Fruit fly (Drosophila melanogaster) whole organism, prepupa: ENCODE measurements around the gene CG2157.
A peak's percentile ranks its signal among the peaks of the same experiment; 100 is the strongest.

Experiments
- Blimp-1 ChIP-seq: fragments of 200-800 bp; sonication (Bioruptor generic); optimal IDR thresholded peaks from 3 replicates; lab custom pipeline; 2017; ENCODE audit warnings: missing biosample characterization, missing genetic modification characterization, mild to moderate bottlenecking, moderate library complexity, missing genetic modification reagents
- CG10631 ChIP-seq: fragments of 200-800 bp; sonication (Bioruptor generic); optimal IDR thresholded peaks from 2 replicates; lab custom pipeline; 2016; ENCODE audit warnings: missing biosample characterization, missing genetic modification characterization
- CG10669 ChIP-seq: fragments of 200-800 bp; sonication (Bioruptor generic); optimal IDR thresholded peaks from 3 replicates; lab custom pipeline; 2018; ENCODE audit warnings: missing biosample characterization, mild to moderate bottlenecking, missing genetic modification characterization, moderate library complexity
- CG11294 ChIP-seq: fragments of 200-800 bp; sonication (Bioruptor generic); IDR thresholded peaks from 2 replicates; pipeline ENCODE4 v1.3.6; 2022; ENCODE audit warnings: missing biosample characterization, missing genetic modification characterization
- CG11762 ChIP-seq: fragments of 200-800 bp; sonication (Bioruptor generic); optimal IDR thresholded peaks from 3 replicates; lab custom pipeline; 2016; ENCODE audit warnings: missing biosample characterization, missing genetic modification characterization; ENCODE audit not compliant: insufficient read depth
- CG11902 ChIP-seq: fragments of 200-800 bp; sonication (Bioruptor generic); optimal IDR thresholded peaks from 3 replicates; lab custom pipeline; 2016; ENCODE audit warnings: missing biosample characterization, missing genetic modification characterization
- CG15336 ChIP-seq: fragments of 200-800 bp; sonication (Bioruptor generic); IDR thresholded peaks from 2 replicates; pipeline ENCODE4 v1.3.6; 2022; ENCODE audit warnings: missing biosample characterization, missing genetic modification characterization
- CG1621 ChIP-seq: fragments of 200-800 bp; sonication (Bioruptor generic); optimal IDR thresholded peaks from 3 replicates; lab custom pipeline; 2018; ENCODE audit warnings: missing biosample characterization, mild to moderate bottlenecking, missing genetic modification characterization
- CG16779 ChIP-seq: fragments of 200-800 bp; sonication (Bioruptor generic); optimal IDR thresholded peaks from 3 replicates; lab custom pipeline; 2017; ENCODE audit warnings: missing biosample characterization, mild to moderate bottlenecking, missing genetic modification characterization
- CG3032 ChIP-seq: fragments of 200-800 bp; optimal IDR thresholded peaks from 2 replicates; lab custom pipeline; 2019; ENCODE audit warnings: missing biosample characterization, mild to moderate bottlenecking, missing genetic modification characterization, moderate library complexity
- CG31627 ChIP-seq: fragments of 200-800 bp; sonication (Bioruptor generic); optimal IDR thresholded peaks from 3 replicates; lab custom pipeline; 2016; ENCODE audit warnings: missing biosample characterization, missing genetic modification characterization
- CG32006 ChIP-seq: fragments of 200-800 bp; sonication (Bioruptor generic); optimal IDR thresholded peaks from 3 replicates; lab custom pipeline; 2017; ENCODE audit warnings: missing biosample characterization, mild to moderate bottlenecking, missing genetic modification characterization
- CG3919 ChIP-seq: fragments of 200-800 bp; sonication (Bioruptor generic); optimal IDR thresholded peaks from 3 replicates; lab custom pipeline; 2016; ENCODE audit warnings: missing biosample characterization, missing genetic modification characterization
- CG4318 ChIP-seq: fragments of 200-800 bp; sonication (Bioruptor generic); optimal IDR thresholded peaks from 3 replicates; lab custom pipeline; 2017; ENCODE audit warnings: missing biosample characterization, mild to moderate bottlenecking, missing genetic modification characterization
- CG6163 ChIP-seq: fragments of 200-800 bp; sonication (Bioruptor generic); IDR thresholded peaks from 3 replicates; pipeline ENCODE4 v1.3.6; 2022; ENCODE audit warnings: missing biosample characterization, missing genetic modification characterization
- CG6792 ChIP-seq: fragments of 200-800 bp; sonication (Bioruptor generic); optimal IDR thresholded peaks from 3 replicates; lab custom pipeline; 2016; ENCODE audit warnings: missing biosample characterization, missing genetic modification characterization
- CG6808 ChIP-seq: fragments of 200-800 bp; sonication (Bioruptor generic); optimal IDR thresholded peaks from 3 replicates; lab custom pipeline; 2017; ENCODE audit warnings: missing biosample characterization, missing genetic modification characterization, mild to moderate bottlenecking, moderate library complexity, missing genetic modification reagents
- CG6854 ChIP-seq: fragments of 200-800 bp; sonication (Bioruptor generic); optimal IDR thresholded peaks from 2 replicates; lab custom pipeline; 2017; ENCODE audit warnings: missing biosample characterization, mild to moderate bottlenecking, missing genetic modification characterization
- CG7368 ChIP-seq: fragments of 200-800 bp; sonication (Bioruptor generic); optimal IDR thresholded peaks from 3 replicates; lab custom pipeline; 2016; ENCODE audit warnings: missing biosample characterization, missing genetic modification characterization
- CG8119 ChIP-seq: fragments of 200-800 bp; sonication (Bioruptor generic); IDR thresholded peaks from 3 replicates; pipeline ENCODE4 v1.3.6; 2022; ENCODE audit warnings: missing biosample characterization, missing genetic modification characterization
- Eip75B ChIP-seq: fragments of 200-800 bp; sonication (Bioruptor generic); optimal IDR thresholded peaks from 3 replicates; lab custom pipeline; 2016; ENCODE audit warnings: missing biosample characterization, missing genetic modification characterization
- Eip78C ChIP-seq: fragments of 200-800 bp; sonication (Bioruptor generic); peaks from one replicate; lab custom pipeline; 2016; ENCODE audit warnings: missing biosample characterization, missing genetic modification characterization
- Eip93F ChIP-seq: fragments of 200-800 bp; sonication (Bioruptor generic); optimal IDR thresholded peaks from 2 replicates; lab custom pipeline; 2016; ENCODE audit warnings: missing biosample characterization, mild to moderate bottlenecking, missing genetic modification characterization
- Ets21C ChIP-seq: fragments of 200-800 bp; sonication (Bioruptor generic); optimal IDR thresholded peaks from 3 replicates; lab custom pipeline; 2016; ENCODE audit warnings: missing biosample characterization, missing genetic modification characterization
- Gug ChIP-seq: fragments of 200-800 bp; sonication (Bioruptor generic); IDR thresholded peaks from 2 replicates; pipeline ENCODE4 v1.3.6; 2022; ENCODE audit warnings: missing biosample characterization, missing genetic modification characterization
- Hr38 ChIP-seq: sonication (Bioruptor generic); optimal IDR thresholded peaks from 2 replicates; lab custom pipeline; 2016; ENCODE audit warnings: missing biosample characterization, missing genetic modification characterization
- Hr4 ChIP-seq: fragments of 200-800 bp; sonication (Bioruptor generic); optimal IDR thresholded peaks from 3 replicates; lab custom pipeline; 2016; ENCODE audit warnings: missing biosample characterization, missing genetic modification characterization
- Lpt ChIP-seq: fragments of 200-800 bp; sonication (Bioruptor generic); optimal IDR thresholded peaks from 3 replicates; lab custom pipeline; 2016; ENCODE audit warnings: missing biosample characterization, missing genetic modification characterization
- Smox ChIP-seq: fragments of 200-800 bp; sonication (Bioruptor generic); optimal IDR thresholded peaks from 3 replicates; lab custom pipeline; 2016; ENCODE audit warnings: missing biosample characterization, missing genetic modification characterization
- Sox102F ChIP-seq: fragments of 200-800 bp; sonication (Bioruptor generic); optimal IDR thresholded peaks from 2 replicates; lab custom pipeline; 2016; ENCODE audit warnings: missing biosample characterization, mild to moderate bottlenecking, missing genetic modification characterization
- Sox14 ChIP-seq: fragments of 200-800 bp; sonication (Bioruptor generic); optimal IDR thresholded peaks from 3 replicates; lab custom pipeline; 2016; ENCODE audit warnings: missing biosample characterization, missing genetic modification characterization
- Sox15 ChIP-seq: fragments of 200-800 bp; sonication (Bioruptor generic); optimal IDR thresholded peaks from 3 replicates; lab custom pipeline; 2016; ENCODE audit warnings: missing biosample characterization, missing genetic modification characterization
- achi ChIP-seq: fragments of 200-800 bp; sonication (Bioruptor generic); optimal IDR thresholded peaks from 3 replicates; lab custom pipeline; 2016; ENCODE audit warnings: missing biosample characterization, missing genetic modification characterization
- acj6 ChIP-seq: fragments of 200-800 bp; sonication (Bioruptor generic); optimal IDR thresholded peaks from 3 replicates; lab custom pipeline; 2016; ENCODE audit warnings: missing biosample characterization, missing genetic modification characterization
- cyc ChIP-seq: fragments of 200-800 bp; sonication (Bioruptor generic); optimal IDR thresholded peaks from 3 replicates; lab custom pipeline; 2016; ENCODE audit warnings: missing biosample characterization, missing genetic modification characterization
- dsx ChIP-seq: fragments of 200-800 bp; optimal IDR thresholded peaks from 3 replicates; lab custom pipeline; 2019; ENCODE audit warnings: missing biosample characterization, mild to moderate bottlenecking, missing genetic modification characterization, moderate library complexity; ENCODE audit not compliant: poor library complexity, severe bottlenecking
- eg ChIP-seq: fragments of 200-800 bp; sonication (Bioruptor generic); IDR thresholded peaks from 3 replicates; pipeline ENCODE4 v1.3.6; 2022; ENCODE audit warnings: missing biosample characterization, missing genetic modification characterization
- esn ChIP-seq: fragments of 200-800 bp; sonication (Bioruptor generic); optimal IDR thresholded peaks from 2 replicates; lab custom pipeline; 2016; ENCODE audit warnings: missing biosample characterization, mild to moderate bottlenecking, missing genetic modification characterization, moderate library complexity
- fd85E ChIP-seq: fragments of 200-800 bp; sonication (Bioruptor generic); optimal IDR thresholded peaks from 3 replicates; lab custom pipeline; 2016; ENCODE audit warnings: missing biosample characterization, missing genetic modification characterization
- fkh ChIP-seq: fragments of 200-800 bp; sonication (Bioruptor generic); optimal IDR thresholded peaks from 3 replicates; lab custom pipeline; 2017; ENCODE audit warnings: missing biosample characterization, mild to moderate bottlenecking, missing genetic modification characterization, moderate library complexity
- lz ChIP-seq: fragments of 200-800 bp; sonication (Bioruptor generic); optimal IDR thresholded peaks from 3 replicates; lab custom pipeline; 2016; ENCODE audit warnings: missing biosample characterization, missing genetic modification characterization
- net ChIP-seq: fragments of 200-800 bp; sonication (Bioruptor generic); optimal IDR thresholded peaks from 3 replicates; lab custom pipeline; 2016; ENCODE audit warnings: missing biosample characterization, missing genetic modification characterization
- pdm3 ChIP-seq: fragments of 200-800 bp; sonication (Bioruptor generic); optimal IDR thresholded peaks from 3 replicates; lab custom pipeline; 2016; ENCODE audit warnings: missing biosample characterization, missing genetic modification characterization
- salr ChIP-seq, 2 experiments: fragments of 200-800 bp; sonication (Bioruptor generic); optimal IDR thresholded peaks; 3 replicates each; lab custom pipeline; 2016 to 2018; ENCODE audit warnings: missing biosample characterization in 2 of 2, missing genetic modification characterization in 2 of 2, mild to moderate bottlenecking in 1 of 2
- spab ChIP-seq: fragments of 200-800 bp; sonication (Bioruptor generic); optimal IDR thresholded peaks from 2 replicates; lab custom pipeline; 2017; ENCODE audit warnings: missing biosample characterization, mild to moderate bottlenecking, missing genetic modification characterization, missing genetic modification reagents
- ss ChIP-seq, 2 experiments: fragments of 200-800 bp; sonication (Bioruptor generic); optimal IDR thresholded peaks; 2 replicates in 1 of 2; 3 replicates in 1 of 2; lab custom pipeline; 2017 to 2018; ENCODE audit warnings: mild to moderate bottlenecking in 2 of 2, missing biosample characterization in 2 of 2, missing genetic modification characterization in 2 of 2, moderate library complexity in 1 of 2
- svp ChIP-seq: fragments of 200-800 bp; sonication (Bioruptor generic); peaks from one replicate; lab custom pipeline; 2016; ENCODE audit warnings: missing biosample characterization, missing genetic modification characterization
- vri ChIP-seq: fragments of 200-800 bp; sonication (Bioruptor generic); optimal IDR thresholded peaks from 3 replicates; lab custom pipeline; 2016; ENCODE audit warnings: missing biosample characterization, mild to moderate bottlenecking, missing genetic modification characterization

CG2157 gene

dm6 chrX:10827301-10827700 is 41.8 kb upstream of the CG2157 start (continued):
- TF ChIP-seq achi (GFP tag; lab: Kevin White, UChicago) (peak; percentile 35), CG6808 (GFP tag; lab: Kevin White, UChicago) (peak; percentile 3), esn (peak; percentile 51), CG3919 (GFP tag; lab: Kevin White, UChicago) (no peak), CG6854 (GFP tag; lab: Kevin White, UChicago) (no peak), Smox (GFP tag; lab: Kevin White, UChicago) (no peak), net (GFP tag; lab: Kevin White, UChicago) (no peak), eg (GFP tag; lab: Robert Waterston, UW) (no peak), Lpt (GFP tag; lab: Kevin White, UChicago) (no peak), Gug (no peak), CG6792 (peak; percentile 27), CG16779 (no peak), CG11902 (no peak), pdm3 (GFP tag; lab: Kevin White, UChicago) (no peak), CG10669 (GFP tag; lab: Kevin White, UChicago) (peak; percentile 6), Eip93F (GFP tag; lab: Kevin White, UChicago) (no peak), fkh (GFP tag; lab: Kevin White, UChicago) (no peak), CG7368 (GFP tag; lab: Kevin White, UChicago) (no peak), CG31627 (no peak)

- TF ChIP-seq CG10669 (GFP tag; lab: Kevin White, UChicago), result no peak
- no peak for TF ChIP-seq eg (GFP tag; lab: Robert Waterston, UW)
- peak; percentile 16 for TF ChIP-seq CG10631 (GFP tag; lab: Kevin White, UChicago)
- TF ChIP-seq fd85E (GFP tag; lab: Kevin White, UChicago), result no peak
- TF ChIP-seq acj6 (GFP tag; lab: Kevin White, UChicago), result peak; percentile 43
- TF ChIP-seq dsx (GFP tag; lab: Kevin White, UChicago), result no peak
- TF ChIP-seq CG7368 (GFP tag; lab: Kevin White, UChicago), result no peak
- TF ChIP-seq Eip93F (GFP tag; lab: Kevin White, UChicago), result no peak
- TF ChIP-seq Hr38 (GFP tag; lab: Kevin White, UChicago), result no peak
- TF ChIP-seq CG11762 (GFP tag; lab: Kevin White, UChicago), result no peak
- no peak for TF ChIP-seq vri (GFP tag; lab: Kevin White, UChicago)
- TF ChIP-seq Smox (GFP tag; lab: Kevin White, UChicago), result no peak
- TF ChIP-seq CG6792, result peak; percentile 26
- TF ChIP-seq net (GFP tag; lab: Kevin White, UChicago), result no peak
- peak; percentile 34 for TF ChIP-seq CG3032 (tag; lab: Kevin White, UChicago)
- TF ChIP-seq Gug, result no peak
- no peak for TF ChIP-seq ss (GFP tag; optimal IDR thresholded peaks at IDR 0.05; lab: Kevin White, UChicago)
- TF ChIP-seq spab (GFP tag; lab: Kevin White, UChicago), result no peak
- no peak for TF ChIP-seq CG15336 (GFP tag; lab: Robert Waterston, UW)
- TF ChIP-seq Eip75B, result peak; percentile 4
- no peak for TF ChIP-seq Lpt (GFP tag; lab: Kevin White, UChicago)
- TF ChIP-seq CG11902, result no peak
- peak; percentile 9 for TF ChIP-seq Sox15 (GFP tag; lab: Kevin White, UChicago)
- TF ChIP-seq pdm3 (GFP tag; lab: Kevin White, UChicago), result peak; percentile 56
- TF ChIP-seq CG32006 (GFP tag; lab: Kevin White, UChicago), result no peak
- TF ChIP-seq CG11294 (GFP tag; lab: Robert Waterston, UW), result no peak
- no peak for TF ChIP-seq Hr4 (GFP tag; lab: Kevin White, UChicago)
- peak; percentile 72 for TF ChIP-seq lz
- TF ChIP-seq Blimp-1 (GFP tag; lab: Kevin White, UChicago), result no peak
- TF ChIP-seq CG6163 (GFP tag; lab: Robert Waterston, UW), result no peak
- no peak for TF ChIP-seq CG4318
- TF ChIP-seq achi (GFP tag; lab: Kevin White, UChicago), result no peak
- no peak for TF ChIP-seq CG8119 (GFP tag; lab: Robert Waterston, UW)
- peak; percentile 12 for TF ChIP-seq Sox102F (GFP tag; lab: Kevin White, UChicago)
- TF ChIP-seq CG1621 (tag; lab: Kevin White, UChicago), result no peak
- peak; percentile 64 for TF ChIP-seq esn
- no peak for TF ChIP-seq Ets21C (GFP tag; lab: Kevin White, UChicago)
- TF ChIP-seq salr (GFP tag; optimal IDR thresholded peaks at IDR 0.05; lab: Kevin White, UChicago), result peak in 1 of 2 experiments; percentile 0
- peak; percentile 75 for TF ChIP-seq Eip78C (GFP tag; lab: Kevin White, UChicago)
- peak; percentile 71 for TF ChIP-seq cyc (GFP tag; lab: Kevin White, UChicago)
- no peak for TF ChIP-seq CG6854 (GFP tag; lab: Kevin White, UChicago)
- no peak for TF ChIP-seq CG6808 (GFP tag; lab: Kevin White, UChicago)
- peak; percentile 23 for TF ChIP-seq Sox14 (GFP tag; lab: Kevin White, UChicago)
- TF ChIP-seq svp (GFP tag; lab: Kevin White, UChicago), result no peak
- no peak for TF ChIP-seq CG16779
Observed at dm6 chrX:10832369-10832768, 36.7 kb upstream of the CG2157 start.
